Fruit fly (Drosophila melanogaster) whole organism, embryonic: Measurements from ENCODE around the gene CG9674.

Source experiments
- Atf-2 ChIP-seq: fragments of 200-800 bp; sonication (Bioruptor generic); optimal IDR thresholded peaks from 2 replicates; lab custom pipeline; 2016; ENCODE audit warnings: missing biosample characterization, missing genetic modification characterization
- Bteb2 ChIP-seq: fragments of 200-800 bp; sonication (Bioruptor generic); optimal IDR thresholded peaks from 2 replicates; lab custom pipeline; 2016; ENCODE audit warnings: missing biosample characterization, missing genetic modification characterization
- CG10267 ChIP-seq: fragments of 200-800 bp; sonication (Bioruptor generic); optimal IDR thresholded peaks from 2 replicates; lab custom pipeline; 2018; ENCODE audit warnings: missing biosample characterization, mild to moderate bottlenecking, missing genetic modification characterization, moderate library complexity
- CG10366 ChIP-seq: fragments of 200-800 bp; sonication (Bioruptor generic); IDR thresholded peaks from 2 replicates; pipeline ENCODE4 v1.3.6; 2022; ENCODE audit warnings: missing biosample characterization, missing genetic modification characterization
- CG10431 ChIP-seq: fragments of 200-800 bp; sonication (Bioruptor generic); optimal IDR thresholded peaks from 3 replicates; lab custom pipeline; 2018; ENCODE audit warnings: missing biosample characterization, mild to moderate bottlenecking, missing genetic modification characterization
- CG10654 ChIP-seq: fragments of 200-800 bp; sonication (Bioruptor generic); optimal IDR thresholded peaks from 2 replicates; lab custom pipeline; 2016; ENCODE audit warnings: missing biosample characterization, missing genetic modification characterization
- CG10979 ChIP-seq: fragments of 200-800 bp; sonication (Bioruptor generic); optimal IDR thresholded peaks from 2 replicates; lab custom pipeline; 2018; ENCODE audit warnings: missing biosample characterization, mild to moderate bottlenecking, missing genetic modification characterization, moderate library complexity
- CG12071 ChIP-seq: fragments of 200-800 bp; sonication (Bioruptor generic); optimal IDR thresholded peaks from 3 replicates; lab custom pipeline; 2018; ENCODE audit warnings: missing biosample characterization, mild to moderate bottlenecking, missing genetic modification characterization
- CG12769 ChIP-seq: fragments of 200-800 bp; sonication (Bioruptor generic); optimal IDR thresholded peaks from 2 replicates; lab custom pipeline; 2019; ENCODE audit warnings: missing biosample characterization, mild to moderate bottlenecking, missing genetic modification characterization, moderate library complexity
- CG13123 ChIP-seq: fragments of 200-800 bp; sonication (Bioruptor generic); optimal IDR thresholded peaks from 2 replicates; lab custom pipeline; 2016; ENCODE audit warnings: missing biosample characterization, missing genetic modification characterization
- CG1647 ChIP-seq: fragments of 200-800 bp; sonication (Bioruptor generic); optimal IDR thresholded peaks from 3 replicates; lab custom pipeline; 2016; ENCODE audit warnings: missing biosample characterization, missing genetic modification characterization
- CG17361 ChIP-seq: fragments of 200-800 bp; sonication (Bioruptor generic); IDR thresholded peaks from 3 replicates; pipeline ENCODE4 v1.3.6; 2022; ENCODE audit warnings: missing biosample characterization, missing genetic modification characterization
- CG17568 ChIP-seq: fragments of 200-800 bp; sonication (Bioruptor generic); optimal IDR thresholded peaks from 2 replicates; lab custom pipeline; 2018; ENCODE audit warnings: missing biosample characterization, mild to moderate bottlenecking, missing genetic modification characterization, moderate library complexity
- CG32532 ChIP-seq: fragments of 200-800 bp; sonication (Bioruptor generic); IDR thresholded peaks from 2 replicates; pipeline ENCODE4 v1.3.6; 2022; ENCODE audit warnings: missing biosample characterization, missing genetic modification characterization
- CG34224 ChIP-seq: fragments of 200-800 bp; sonication (Bioruptor generic); IDR thresholded peaks from 3 replicates; pipeline ENCODE4 v1.3.6; 2022; ENCODE audit warnings: missing biosample characterization, missing genetic modification characterization; ENCODE audit not compliant: partially characterized antibody
- CG4424 ChIP-seq: fragments of 200-800 bp; sonication (Bioruptor generic); optimal IDR thresholded peaks from 3 replicates; lab custom pipeline; 2016; ENCODE audit warnings: missing biosample characterization, missing genetic modification characterization
- CG4820 ChIP-seq: fragments of 200-800 bp; sonication (Bioruptor generic); optimal IDR thresholded peaks from 3 replicates; lab custom pipeline; 2016; ENCODE audit warnings: missing biosample characterization, missing genetic modification characterization
- CG6683 ChIP-seq: fragments of 200-800 bp; sonication (Bioruptor generic); optimal IDR thresholded peaks from 2 replicates; lab custom pipeline; 2017; ENCODE audit warnings: missing biosample characterization, mild to moderate bottlenecking, missing genetic modification characterization, missing genetic modification reagents
- CG8388 ChIP-seq: fragments of 200-800 bp; sonication (Bioruptor generic); optimal IDR thresholded peaks from 2 replicates; lab custom pipeline; 2019; ENCODE audit warnings: missing biosample characterization, mild to moderate bottlenecking, missing genetic modification characterization, moderate library complexity
- CG9437 ChIP-seq: fragments of 200-800 bp; sonication (Bioruptor generic); optimal IDR thresholded peaks from 2 replicates; lab custom pipeline; 2018; ENCODE audit warnings: missing biosample characterization, mild to moderate bottlenecking, missing genetic modification characterization
- CoRest ChIP-seq: fragments of 200-800 bp; sonication (Bioruptor generic); optimal IDR thresholded peaks from 3 replicates; lab custom pipeline; 2018; ENCODE audit warnings: missing biosample characterization, mild to moderate bottlenecking, missing genetic modification characterization, moderate library complexity
- D ChIP-seq, 2 experiments: fragments of 200-800 bp in 1 of 2; fragments of >200 bp in 1 of 2; sonication (Bioruptor generic) in 1 of 2; optimal IDR thresholded peaks; 2 replicates in 1 of 2; 3 replicates in 1 of 2; lab custom pipeline; 2017; ENCODE audit warnings: mild to moderate bottlenecking in 1 of 2, missing biosample characterization in 1 of 2, missing genetic modification characterization in 1 of 2, missing genetic modification reagents in 1 of 2
- D19A ChIP-seq: fragments of 200-800 bp; optimal IDR thresholded peaks from 3 replicates; lab custom pipeline; 2019; ENCODE audit warnings: missing biosample characterization, mild to moderate bottlenecking, missing genetic modification characterization, moderate library complexity
- Lhr ChIP-seq: fragments of 200-800 bp; sonication (Bioruptor generic); optimal IDR thresholded peaks from 3 replicates; lab custom pipeline; 2017; ENCODE audit warnings: mild to moderate bottlenecking, missing biosample characterization, missing genetic modification reagents, missing genetic modification characterization
- MBD-R2 ChIP-seq: fragments of 200-800 bp; sonication (Bioruptor generic); IDR thresholded peaks from 2 replicates; pipeline ENCODE4 v1.3.6; 2022; ENCODE audit warnings: missing biosample characterization, missing genetic modification characterization
- Med ChIP-seq: fragments of 200-800 bp; sonication (Bioruptor generic); peaks from one replicate; lab custom pipeline; 2016; ENCODE audit warnings: missing biosample characterization, missing genetic modification characterization, mild to moderate bottlenecking, inconsistent platforms, moderate library complexity
- Mes4 ChIP-seq: fragments of 200-800 bp; sonication (Bioruptor generic); optimal IDR thresholded peaks from 2 replicates; lab custom pipeline; 2016; ENCODE audit warnings: missing biosample characterization, missing genetic modification characterization
- PHDP ChIP-seq: fragments of 200-800 bp; sonication (Bioruptor generic); optimal IDR thresholded peaks from 3 replicates; lab custom pipeline; 2018; ENCODE audit warnings: missing biosample characterization, mild to moderate bottlenecking, missing genetic modification characterization, moderate library complexity
- Stat92E ChIP-seq, 3 experiments: fragments of >200 bp in 2 of 3; fragments of 200-800 bp in 1 of 3; sonication (Bioruptor generic) in 1 of 3; optimal IDR thresholded peaks; 2 replicates each; lab custom pipeline; 2017 to 2019; ENCODE audit warnings: missing biosample characterization in 3 of 3, missing genetic modification characterization in 3 of 3, mild to moderate bottlenecking in 1 of 3, moderate library complexity in 1 of 3
- ash1 ChIP-seq: fragments of 200-800 bp; sonication (Bioruptor generic); optimal IDR thresholded peaks from 2 replicates; lab custom pipeline; 2018; ENCODE audit warnings: missing biosample characterization, mild to moderate bottlenecking, missing genetic modification characterization
- bcd ChIP-seq: fragments of 200-800 bp; sonication (Bioruptor generic); optimal IDR thresholded peaks from 2 replicates; lab custom pipeline; 2017; ENCODE audit warnings: missing biosample characterization, mild to moderate bottlenecking, missing genetic modification characterization
- bsh ChIP-seq, 2 experiments: fragments of 200-800 bp; sonication (Bioruptor generic); optimal IDR thresholded peaks; 2 replicates each; lab custom pipeline; 2017 to 2018; ENCODE audit warnings: mild to moderate bottlenecking in 2 of 2, missing biosample characterization in 2 of 2, missing genetic modification characterization in 2 of 2, moderate library complexity in 1 of 2
- chm ChIP-seq: fragments of 200-800 bp; sonication (Bioruptor generic); IDR thresholded peaks from 2 replicates; pipeline ENCODE4 v1.3.6; 2022; ENCODE audit warnings: missing biosample characterization, missing genetic modification characterization
- chn ChIP-seq: fragments of 200-800 bp; sonication (Bioruptor generic); optimal IDR thresholded peaks from 2 replicates; lab custom pipeline; 2016; ENCODE audit warnings: missing biosample characterization, missing genetic modification characterization
- dmrt11E ChIP-seq: fragments of 200-800 bp; sonication (Bioruptor generic); optimal IDR thresholded peaks from 3 replicates; lab custom pipeline; 2018; ENCODE audit warnings: missing biosample characterization, mild to moderate bottlenecking, missing genetic modification characterization, moderate library complexity
- dmrt99B ChIP-seq: fragments of 200-800 bp; sonication (Bioruptor generic); optimal IDR thresholded peaks from 2 replicates; lab custom pipeline; 2018; ENCODE audit warnings: missing biosample characterization, mild to moderate bottlenecking, missing genetic modification characterization, moderate library complexity
- dpn ChIP-seq, 2 experiments: fragments of 200-800 bp; sonication (Bioruptor generic); optimal IDR thresholded peaks; 3 replicates each; lab custom pipeline; 2016; ENCODE audit warnings: missing biosample characterization in 2 of 2, missing genetic modification characterization in 2 of 2
- fru ChIP-seq: fragments of >200 bp; optimal IDR thresholded peaks from 2 replicates; lab custom pipeline; 2017
- gfzf ChIP-seq: fragments of 200-800 bp; sonication (Bioruptor generic); optimal IDR thresholded peaks from 2 replicates; lab custom pipeline; 2016; ENCODE audit warnings: missing biosample characterization, mild to moderate bottlenecking, missing genetic modification characterization, moderate library complexity
- h ChIP-seq: fragments of >200 bp; optimal IDR thresholded peaks from 2 replicates; lab custom pipeline; 2017
- lmd ChIP-seq: fragments of 200-800 bp; sonication (Bioruptor generic); IDR thresholded peaks from 2 replicates; pipeline ENCODE4 v1.3.6; 2022; ENCODE audit warnings: missing biosample characterization, missing genetic modification characterization
- lov ChIP-seq, 2 experiments: fragments of 200-800 bp in 1 of 2; fragments of >200 bp in 1 of 2; sonication (Bioruptor generic) in 1 of 2; IDR thresholded peaks in 1 of 2; optimal IDR thresholded peaks in 1 of 2; 2 replicates in 1 of 2; 3 replicates in 1 of 2; pipeline versions ENCODE4 v1.3.6 to Lab custom; 2017 to 2022; ENCODE audit warnings: missing biosample characterization in 1 of 2, missing genetic modification characterization in 1 of 2
- nmo ChIP-seq: fragments of 200-800 bp; sonication (Bioruptor generic); optimal IDR thresholded peaks from 2 replicates; lab custom pipeline; 2018; ENCODE audit warnings: missing biosample characterization, mild to moderate bottlenecking, missing genetic modification characterization, moderate library complexity
- pnt ChIP-seq: fragments of 200-800 bp; sonication (Bioruptor generic); optimal IDR thresholded peaks from 3 replicates; lab custom pipeline; 2016; ENCODE audit warnings: missing biosample characterization, missing genetic modification characterization
- pum ChIP-seq: fragments of 200-800 bp; sonication (Bioruptor generic); optimal IDR thresholded peaks from 2 replicates; lab custom pipeline; 2016; ENCODE audit warnings: missing biosample characterization, missing genetic modification characterization
- sens ChIP-seq: fragments of 200-800 bp; sonication (Bioruptor generic); peaks from one replicate; lab custom pipeline; 2016; ENCODE audit warnings: missing biosample characterization, missing genetic modification characterization
- shn ChIP-seq: fragments of 200-800 bp; sonication (Bioruptor generic); optimal IDR thresholded peaks from 3 replicates; lab custom pipeline; 2016; ENCODE audit warnings: missing biosample characterization, missing genetic modification characterization
- vvl ChIP-seq: fragments of 200-800 bp; sonication (Bioruptor generic); IDR thresholded peaks from 2 replicates; pipeline ENCODE4 v1.3.6; 2022; ENCODE audit warnings: missing biosample characterization, missing genetic modification characterization
- zen2 ChIP-seq: fragments of 200-800 bp; sonication (Bioruptor generic); IDR thresholded peaks from 3 replicates; pipeline ENCODE4 v1.3.6; 2022; ENCODE audit warnings: missing biosample characterization, missing genetic modification characterization; ENCODE audit not compliant: partially characterized antibody
- zfh1 ChIP-seq: fragments of 200-800 bp; sonication (Bioruptor generic); IDR thresholded peaks from 3 replicates; pipeline ENCODE4 v1.3.6; 2022; ENCODE audit warnings: missing biosample characterization, missing genetic modification characterization

The CG9674 gene

DNA sequence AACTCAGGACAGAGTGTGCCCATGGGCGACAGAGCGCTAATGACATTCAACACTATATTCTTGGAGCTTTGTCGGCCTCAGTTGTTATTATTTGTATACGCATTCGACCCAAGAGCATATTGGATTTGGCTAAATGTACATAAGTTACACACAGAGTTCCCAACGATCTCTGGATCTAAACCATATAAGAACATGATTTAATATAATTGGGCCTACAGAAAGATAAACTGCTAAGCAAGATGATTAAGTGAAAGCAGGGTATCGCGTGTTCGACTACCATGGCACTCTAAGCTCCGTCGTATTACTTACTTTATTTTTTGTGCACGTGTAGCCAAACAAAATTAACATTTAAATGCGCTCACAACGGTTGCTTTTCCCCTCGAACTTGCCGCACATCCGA is 47.3 kb downstream of the CG9674 start (continued):
- TF ChIP-seq CoRest (tag; lab: Kevin White, UChicago) (peak; percentile 33), dmrt11E (peak; percentile 55), lmd (GFP tag; lab: Robert Waterston, UW) (peak; percentile 48; the same call in 1 of the 2 replicates), chm (GFP tag; lab: Robert Waterston, UW) (peak; percentile 48; the same call in 1 of the 2 replicates), CG9437 (GFP tag; lab: Kevin White, UChicago) (no peak), D19A (tag; lab: Kevin White, UChicago) (peak; percentile 39), CG17361 (GFP tag; lab: Robert Waterston, UW) (no peak), Stat92E (GFP tag; optimal IDR thresholded peaks at IDR 0.05; lab: Kevin White, UChicago) (no peak), bsh (GFP tag; optimal IDR thresholded peaks at IDR 0.05; lab: Kevin White, UChicago) (peak in 1 of 2 experiments; percentile 81), PHDP (tag; lab: Kevin White, UChicago) (peak; percentile 45), dpn (GFP tag; optimal IDR thresholded peaks at IDR 0.05; lab: Kevin White, UChicago) (peak in 1 of 2 experiments; percentile 32), CG12071 (GFP tag; lab: Kevin White, UChicago) (peak; percentile 18), CG10654 (GFP tag; lab: Kevin White, UChicago) (no peak), Bteb2 (GFP tag; lab: Kevin White, UChicago) (peak; percentile 8), CG10979 (tag; lab: Kevin White, UChicago) (peak; percentile 59), nmo (GFP tag; lab: Kevin White, UChicago) (peak; percentile 49), vvl (GFP tag; lab: Robert Waterston, UW) (peak; percentile 39; the same call in 1 of the 2 replicates), CG6683 (GFP tag; lab: Kevin White, UChicago) (no peak), CG1647 (GFP tag; lab: Kevin White, UChicago) (no peak), pnt (GFP tag; lab: Kevin White, UChicago) (peak; percentile 27), pum (peak; percentile 31), Med (peak; percentile 77), shn (GFP tag; lab: Kevin White, UChicago) (no peak), MBD-R2 (GFP tag; lab: Robert Waterston, UW) (no peak), chn (peak; percentile 45), zen2 (GFP tag; lab: Robert Waterston, UW) (no peak), CG10431 (GFP tag; lab: Kevin White, UChicago) (no peak), lov (optimal IDR thresholded peaks at IDR 0.05; lab: Kevin White, UChicago) (no peak), lov (GFP tag; IDR thresholded peaks at IDR 0.05; lab: Robert Waterston, UW) (no peak), CG4820 (GFP tag; lab: Kevin White, UChicago) (peak; percentile 21), D (optimal IDR thresholded peaks at IDR 0.05; lab: Kevin White, UChicago) (no peak), D (GFP tag; optimal IDR thresholded peaks at IDR 0.05; lab: Kevin White, UChicago) (peak; percentile 42), bcd (GFP tag; lab: Kevin White, UChicago) (peak; percentile 9), CG34224 (GFP tag; lab: Robert Waterston, UW) (no peak), CG8388 (GFP tag; lab: Kevin White, UChicago) (peak; percentile 34), Atf-2 (GFP tag; lab: Kevin White, UChicago) (peak; percentile 39), Mes4 (GFP tag; lab: Kevin White, UChicago) (no peak), CG4424 (peak; percentile 35), zfh1 (no peak), h (lab: Kevin White, UChicago) (no peak), CG17568 (GFP tag; lab: Kevin White, UChicago) (peak; percentile 23), CG10366 (GFP tag; lab: Robert Waterston, UW) (peak; percentile 16; the same call in 1 of the 2 replicates), CG32532 (no peak), CG13123 (GFP tag; lab: Kevin White, UChicago) (no peak), CG12769 (tag; lab: Kevin White, UChicago) (peak; percentile 44), ash1 (GFP tag; lab: Kevin White, UChicago) (no peak), dmrt99B (tag; lab: Kevin White, UChicago) (peak; percentile 57), fru (lab: Kevin White, UChicago) (no peak), Lhr (GFP tag; lab: Kevin White, UChicago) (peak; percentile 4), gfzf (no peak), CG10267 (tag; lab: Kevin White, UChicago) (peak; percentile 14), sens (GFP tag; lab: Kevin White, UChicago) (peak; percentile 92)
